Worm (Caenorhabditis elegans) whole organism, L3 larva: ENCODE data around the gene mig-10.

ENCODE experiments used
- ZK546.5 ChIP-seq: sonication (generic microtip); optimal IDR thresholded peaks from 2 replicates; lab custom pipeline; 2017; ENCODE audit warnings: missing biosample characterization, missing genetic modification characterization
- ama-1 ChIP-seq: fragments of 150-350 bp; optimal IDR thresholded peaks from 2 replicates; lab custom pipeline; 2018
- ceh-16 ChIP-seq: sonication (generic microtip); optimal IDR thresholded peaks from 2 replicates; lab custom pipeline; 2017; ENCODE audit warnings: missing biosample characterization, missing genetic modification characterization
- ceh-28 ChIP-seq: fragments of 150-350 bp; optimal IDR thresholded peaks from 2 replicates; lab custom pipeline; 2014; ENCODE audit warnings: missing biosample characterization, missing genetic modification reagents, missing genetic modification characterization
- ceh-9 ChIP-seq: sonication (generic microtip); optimal IDR thresholded peaks from 2 replicates; lab custom pipeline; 2018; ENCODE audit warnings: missing biosample characterization, missing genetic modification characterization
- daf-12 ChIP-seq: fragments of 150-350 bp; optimal IDR thresholded peaks from 2 replicates; lab custom pipeline; 2014; ENCODE audit warnings: missing biosample characterization, missing genetic modification reagents, missing genetic modification characterization
- egl-27 ChIP-seq: sonication (generic microtip); optimal IDR thresholded peaks from 4 replicates; lab custom pipeline; 2017; ENCODE audit warnings: missing biosample characterization, missing genetic modification reagents, missing genetic modification characterization
- egl-5 ChIP-seq: fragments of 150-350 bp; optimal IDR thresholded peaks from 2 replicates; lab custom pipeline; 2017; ENCODE audit warnings: missing biosample characterization, missing genetic modification reagents, missing genetic modification characterization, inconsistent platforms
- elt-1 ChIP-seq: fragments of 150-350 bp; optimal IDR thresholded peaks from 2 replicates; lab custom pipeline; 2014; ENCODE audit warnings: missing biosample characterization, missing genetic modification characterization
- elt-2 ChIP-seq: sonication (generic microtip); optimal IDR thresholded peaks from 2 replicates; lab custom pipeline; 2016; ENCODE audit warnings: missing genetic modification reagents, mild to moderate bottlenecking, missing genetic modification characterization, missing compliant biosample characterization
- elt-3 ChIP-seq, 3 experiments: fragments of 150-350 bp in 1 of 3; sonication (generic microtip) in 2 of 3; optimal IDR thresholded peaks; 2 replicates in 2 of 3; 4 replicates in 1 of 3; lab custom pipeline; 2014 to 2017; ENCODE audit warnings: missing biosample characterization in 3 of 3, missing genetic modification characterization in 3 of 3
- eor-1 ChIP-seq, 2 experiments: fragments of 150-350 bp; optimal IDR thresholded peaks; 2 replicates each; lab custom pipeline; 2014 to 2018; ENCODE audit warnings: missing biosample characterization in 2 of 2, missing genetic modification characterization in 2 of 2
- fkh-2 ChIP-seq: fragments of 150-350 bp; optimal IDR thresholded peaks from 2 replicates; lab custom pipeline; 2014; ENCODE audit warnings: missing biosample characterization, missing genetic modification reagents, missing genetic modification characterization
- fos-1 ChIP-seq: fragments of 150-350 bp; optimal IDR thresholded peaks from 2 replicates; lab custom pipeline; 2014; ENCODE audit warnings: missing biosample characterization, missing genetic modification characterization
- hmg-11 ChIP-seq: sonication (generic microtip); optimal IDR thresholded peaks from 2 replicates; lab custom pipeline; 2016; ENCODE audit warnings: missing genetic modification characterization, missing compliant biosample characterization
- jun-1 ChIP-seq: fragments of 150-350 bp; optimal IDR thresholded peaks from 2 replicates; lab custom pipeline; 2014; ENCODE audit warnings: missing biosample characterization, missing genetic modification reagents, missing genetic modification characterization
- lin-15B ChIP-seq: fragments of 150-350 bp; optimal IDR thresholded peaks from 2 replicates; lab custom pipeline; 2014; ENCODE audit warnings: missing biosample characterization, missing genetic modification characterization
- lsy-12 ChIP-seq: sonication (generic microtip); optimal IDR thresholded peaks from 2 replicates; lab custom pipeline; 2016; ENCODE audit warnings: mild to moderate bottlenecking, missing genetic modification characterization, missing compliant biosample characterization
- mdl-1 ChIP-seq: fragments of 150-350 bp; optimal IDR thresholded peaks from 2 replicates; lab custom pipeline; 2014; ENCODE audit warnings: missing biosample characterization, missing genetic modification characterization
- mml-1 ChIP-seq: fragments of 150-350 bp; sonication (generic microtip); optimal IDR thresholded peaks from 3 replicates; lab custom pipeline; 2014; ENCODE audit warnings: missing biosample characterization, missing genetic modification characterization
- nfya-1 ChIP-seq: sonication (generic microtip); optimal IDR thresholded peaks from 2 replicates; lab custom pipeline; 2017; ENCODE audit warnings: missing genetic modification characterization, mild to moderate bottlenecking, missing compliant biosample characterization, antibody characterized with exemption, moderate library complexity; ENCODE audit not compliant: insufficient read depth
- nhr-11 ChIP-seq: fragments of 150-350 bp; optimal IDR thresholded peaks from 2 replicates; lab custom pipeline; 2014; ENCODE audit warnings: missing biosample characterization, missing genetic modification characterization
- nhr-12 ChIP-seq: fragments of 150-350 bp; optimal IDR thresholded peaks from 2 replicates; lab custom pipeline; 2014; ENCODE audit warnings: missing biosample characterization, missing genetic modification characterization
- nhr-23 ChIP-seq: fragments of 150-350 bp; optimal IDR thresholded peaks from 2 replicates; lab custom pipeline; 2014; ENCODE audit warnings: missing biosample characterization, missing genetic modification reagents, missing genetic modification characterization
- nhr-237 ChIP-seq: fragments of 150-350 bp; optimal IDR thresholded peaks from 2 replicates; lab custom pipeline; 2014; ENCODE audit warnings: missing biosample characterization, missing genetic modification characterization
- nhr-25 ChIP-seq: sonication (generic microtip); optimal IDR thresholded peaks from 2 replicates; lab custom pipeline; 2017; ENCODE audit warnings: missing biosample characterization, missing genetic modification characterization
- nhr-28 ChIP-seq: fragments of 150-350 bp; optimal IDR thresholded peaks from 2 replicates; lab custom pipeline; 2014; ENCODE audit warnings: missing biosample characterization, missing genetic modification characterization
- nhr-43 ChIP-seq: sonication (generic microtip); optimal IDR thresholded peaks from 2 replicates; lab custom pipeline; 2016; ENCODE audit warnings: mild to moderate bottlenecking, missing genetic modification characterization, missing compliant biosample characterization; ENCODE audit not compliant: poor library complexity, severe bottlenecking
- nhr-76 ChIP-seq: fragments of 150-350 bp; sonication (generic microtip); optimal IDR thresholded peaks from 5 replicates; lab custom pipeline; 2014; ENCODE audit warnings: missing biosample characterization, missing genetic modification characterization
- nhr-77 ChIP-seq: fragments of 150-350 bp; optimal IDR thresholded peaks from 2 replicates; lab custom pipeline; 2014; ENCODE audit warnings: missing biosample characterization, missing genetic modification characterization
- pha-4 ChIP-seq: fragments of 150-350 bp; optimal IDR thresholded peaks from 2 replicates; lab custom pipeline; 2014; ENCODE audit warnings: missing biosample characterization, missing genetic modification reagents, missing genetic modification characterization
- pqm-1 ChIP-seq: fragments of 150-350 bp; optimal IDR thresholded peaks from 2 replicates; lab custom pipeline; 2017; ENCODE audit warnings: missing biosample characterization, missing genetic modification characterization, inconsistent platforms
- skn-1 ChIP-seq: fragments of 150-350 bp; optimal IDR thresholded peaks from 2 replicates; lab custom pipeline; 2014; ENCODE audit warnings: missing biosample characterization, missing genetic modification characterization
- tbx-2 ChIP-seq: sonication (generic microtip); optimal IDR thresholded peaks from 2 replicates; lab custom pipeline; 2016; ENCODE audit warnings: mild to moderate bottlenecking, missing genetic modification characterization, missing compliant biosample characterization
- unc-39 ChIP-seq: sonication (generic microtip); optimal IDR thresholded peaks from 4 replicates; lab custom pipeline; 2017; ENCODE audit warnings: missing biosample characterization, missing genetic modification characterization
- unc-62 ChIP-seq: fragments of 150-350 bp; sonication (generic microtip); optimal IDR thresholded peaks from 4 replicates; lab custom pipeline; 2014; ENCODE audit warnings: missing biosample characterization, missing genetic modification reagents, missing genetic modification characterization
- zag-1 ChIP-seq: fragments of 150-350 bp; optimal IDR thresholded peaks from 2 replicates; lab custom pipeline; 2014; ENCODE audit warnings: missing biosample characterization, missing genetic modification characterization
- ztf-11 ChIP-seq: fragments of 150-350 bp; optimal IDR thresholded peaks from 2 replicates; lab custom pipeline; 2014; ENCODE audit warnings: missing biosample characterization, missing genetic modification characterization
- ztf-4 ChIP-seq: fragments of 150-350 bp; optimal IDR thresholded peaks from 2 replicates; lab custom pipeline; 2014; ENCODE audit warnings: missing biosample characterization, missing genetic modification characterization

mig-10 gene

DNA sequence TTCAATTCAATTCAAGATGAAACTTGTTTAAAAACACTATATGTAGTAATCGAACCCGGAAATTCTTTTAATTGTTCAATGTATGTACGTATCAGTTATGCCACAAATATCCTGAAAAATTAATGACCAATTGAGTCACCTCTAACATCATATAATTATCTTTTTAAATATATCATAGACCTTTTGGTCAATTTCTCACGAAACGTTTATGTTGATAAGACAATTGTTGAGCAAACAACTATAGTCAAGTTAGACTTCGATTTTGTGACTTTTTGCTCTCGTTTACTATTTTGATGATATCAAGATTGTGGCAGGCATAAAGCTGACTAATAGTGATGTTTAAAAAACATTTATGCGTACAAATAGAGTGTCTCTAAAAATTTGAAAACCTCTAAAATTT is 38.7 kb upstream of the mig-10 start:
- TF ChIP-seq pqm-1 (tag; lab: Kevin White, UChicago) (peak; percentile 83), nhr-237 (no peak), zag-1 (no peak), ceh-28 (tag; lab: Kevin White, UChicago) (no peak), unc-62 (GFP tag; lab: Kevin White, UChicago) (no peak), elt-2 (tag; lab: Kevin White, UChicago) (peak; percentile 57)

DNA sequence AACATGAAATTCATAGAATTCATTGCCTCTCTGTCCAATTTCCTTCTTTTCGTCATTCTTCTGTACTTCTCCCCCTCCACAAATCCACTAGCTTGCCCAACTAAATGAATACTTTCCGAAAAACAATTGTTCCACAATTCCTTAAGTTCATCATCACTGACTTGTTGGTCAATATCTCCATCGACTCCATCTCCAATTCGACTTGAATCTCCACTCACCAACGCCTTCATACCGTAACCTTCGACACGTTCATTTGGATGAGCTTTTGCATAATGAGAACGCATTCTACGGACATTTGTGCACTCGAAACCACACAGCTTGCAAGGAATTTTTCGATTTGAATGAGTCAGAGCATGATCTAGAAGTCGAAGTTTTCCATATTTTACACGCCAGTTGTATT is 38.0 kb upstream of the mig-10 start:
- TF ChIP-seq egl-5 (tag; lab: Kevin White, UChicago) (no peak), pqm-1 (tag; lab: Kevin White, UChicago) (no peak), lsy-12 (tag; lab: Kevin White, UChicago) (no peak), ceh-28 (tag; lab: Kevin White, UChicago) (no peak), nhr-12 (no peak), jun-1 (tag; lab: Kevin White, UChicago) (no peak), pha-4 (tag; lab: Kevin White, UChicago) (no peak), ceh-9 (tag; lab: Kevin White, UChicago) (no peak), mml-1 (tag; lab: Kevin White, UChicago) (no peak), nhr-76 (no peak), fkh-2 (no peak), nhr-11 (tag; lab: Kevin White, UChicago) (no peak), mdl-1 (tag; lab: Kevin White, UChicago) (no peak)

DNA sequence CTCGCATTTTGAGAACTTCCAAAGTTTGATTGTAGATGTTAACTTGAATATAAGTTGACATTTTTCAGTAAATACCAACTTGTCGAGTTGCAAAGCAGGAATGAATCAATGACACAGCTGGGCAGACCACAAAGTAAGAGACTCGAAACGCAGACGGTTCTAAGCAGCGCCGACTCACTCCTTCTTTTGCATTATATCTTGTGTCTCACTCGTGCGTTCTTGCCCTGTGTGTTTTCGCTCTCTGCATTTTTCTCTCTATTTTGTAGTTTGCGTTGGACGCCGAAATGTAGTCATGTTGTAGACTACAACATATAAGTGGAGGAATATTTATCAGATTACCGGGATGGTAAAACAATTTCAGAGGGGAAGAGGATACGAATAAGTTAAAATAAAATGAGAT is 36.1 kb upstream of the mig-10 start, which contains the start of gene C02F5.12:
TSS of gene C02F5.12 (minus strand) at position 221 of the 400 bp plus-strand sequence.
- TF ChIP-seq elt-2 (tag; lab: Kevin White, UChicago) (peak; percentile 43), ztf-11 (tag; lab: Kevin White, UChicago) (no peak), nfya-1 (tag; lab: Kevin White, UChicago) (peak; percentile 59), lsy-12 (tag; lab: Kevin White, UChicago) (peak; percentile 4), nhr-237 (no peak), nhr-28 (no peak), fos-1 (tag; lab: Kevin White, UChicago) (no peak), mml-1 (tag; lab: Kevin White, UChicago) (no peak), nhr-11 (tag; lab: Kevin White, UChicago) (no peak), fkh-2 (no peak), egl-5 (tag; lab: Kevin White, UChicago) (no peak), nhr-12 (no peak), skn-1 (tag; lab: Kevin White, UChicago) (no peak), pqm-1 (tag; lab: Kevin White, UChicago) (peak; percentile 22), ztf-4 (no peak), tbx-2 (no peak), lin-15B (tag; lab: Kevin White, UChicago) (no peak), nhr-25 (peak; percentile 26), ceh-16 (tag; lab: Kevin White, UChicago) (no peak), elt-3 (tag; optimal IDR thresholded peaks at IDR 0.05; lab: Kevin White, UChicago) (no peak), ama-1 (lab: Kevin White, UChicago) (peak; percentile 80), mdl-1 (tag; lab: Kevin White, UChicago) (no peak), pha-4 (tag; lab: Kevin White, UChicago) (peak; percentile 72), ceh-9 (tag; lab: Kevin White, UChicago) (no peak), unc-39 (tag; lab: Kevin White, UChicago) (no peak), daf-12 (tag; lab: Kevin White, UChicago) (no peak), eor-1 (tag; optimal IDR thresholded peaks at IDR 0.05; lab: Kevin White, UChicago) (no peak), zag-1 (no peak), egl-27 (tag; lab: Kevin White, UChicago) (no peak), nhr-23 (tag; lab: Kevin White, UChicago) (peak; percentile 17), nhr-77 (tag; lab: Kevin White, UChicago) (no peak), ZK546.5 (no peak), nhr-43 (tag; lab: Kevin White, UChicago) (no peak), hmg-11 (tag; lab: Kevin White, UChicago) (peak; percentile 24), unc-62 (GFP tag; lab: Kevin White, UChicago) (no peak), elt-1 (tag; lab: Kevin White, UChicago) (no peak)
- TF ChIP-seq, all 47 proteins: peak for 9
